Worm (Caenorhabditis elegans) whole organism, L3 larva: ENCODE measurements around the gene C09G1.5.

Experiments used
- R02D3.7 ChIP-seq: fragments of 150-350 bp; optimal IDR thresholded peaks from 2 replicates; lab custom pipeline; 2014; ENCODE audit warnings: missing biosample characterization, missing genetic modification characterization
- ZK546.5 ChIP-seq: sonication (generic microtip); optimal IDR thresholded peaks from 2 replicates; lab custom pipeline; 2017; ENCODE audit warnings: missing biosample characterization, missing genetic modification characterization
- ceh-16 ChIP-seq: sonication (generic microtip); optimal IDR thresholded peaks from 2 replicates; lab custom pipeline; 2017; ENCODE audit warnings: missing biosample characterization, missing genetic modification characterization
- elt-2 ChIP-seq: sonication (generic microtip); optimal IDR thresholded peaks from 2 replicates; lab custom pipeline; 2016; ENCODE audit warnings: missing genetic modification reagents, mild to moderate bottlenecking, missing genetic modification characterization, missing compliant biosample characterization
- jun-1 ChIP-seq: fragments of 150-350 bp; optimal IDR thresholded peaks from 2 replicates; lab custom pipeline; 2014; ENCODE audit warnings: missing biosample characterization, missing genetic modification reagents, missing genetic modification characterization
- lin-39 ChIP-seq: fragments of 150-350 bp; optimal IDR thresholded peaks from 2 replicates; lab custom pipeline; 2018; ENCODE audit warnings: missing biosample characterization, missing genetic modification reagents, missing genetic modification characterization
- mdl-1 ChIP-seq: fragments of 150-350 bp; optimal IDR thresholded peaks from 2 replicates; lab custom pipeline; 2014; ENCODE audit warnings: missing biosample characterization, missing genetic modification characterization
- nhr-11 ChIP-seq: fragments of 150-350 bp; optimal IDR thresholded peaks from 2 replicates; lab custom pipeline; 2014; ENCODE audit warnings: missing biosample characterization, missing genetic modification characterization
- sea-2 ChIP-seq: fragments of 150-350 bp; sonication (generic microtip); optimal IDR thresholded peaks from 4 replicates; lab custom pipeline; 2014; ENCODE audit warnings: missing biosample characterization, missing genetic modification reagents, missing genetic modification characterization
- unc-62 ChIP-seq: fragments of 150-350 bp; sonication (generic microtip); optimal IDR thresholded peaks from 4 replicates; lab custom pipeline; 2014; ENCODE audit warnings: missing biosample characterization, missing genetic modification reagents, missing genetic modification characterization

ce11 chrX:15923440-15923839 lies 35.4 kb upstream of the C09G1.5 start, which contains the start of gene F31B9.3:
- no peak for TF ChIP-seq nhr-11
- no peak for TF ChIP-seq elt-2 (tag; lab: Kevin White, UChicago)
- TF ChIP-seq mdl-1 (tag; lab: Kevin White, UChicago) = no peak
- no peak for TF ChIP-seq R02D3.7 (tag; lab: Kevin White, UChicago)
- TF ChIP-seq jun-1 (tag; lab: Kevin White, UChicago) = no peak
- TF ChIP-seq ZK546.5 = no peak
- TF ChIP-seq sea-2 (GFP tag; lab: Kevin White, UChicago) = no peak
- no peak for TF ChIP-seq lin-39 (tag; lab: Kevin White, UChicago)
- TF ChIP-seq unc-62 = no peak
- no peak for TF ChIP-seq ceh-16
